Worm (Caenorhabditis elegans) whole organism, L3 larva: ENCODE measurements around the gene vit-3.

ENCODE experiments used
- R02D3.7 ChIP-seq: fragments of 150-350 bp; optimal IDR thresholded peaks from 2 replicates; lab custom pipeline; 2014; ENCODE audit warnings: missing biosample characterization, missing genetic modification characterization
- ZK546.5 ChIP-seq: sonication (generic microtip); optimal IDR thresholded peaks from 2 replicates; lab custom pipeline; 2017; ENCODE audit warnings: missing biosample characterization, missing genetic modification characterization
- aly-2 ChIP-seq: fragments of 150-350 bp; optimal IDR thresholded peaks from 2 replicates; lab custom pipeline; 2014; ENCODE audit warnings: missing biosample characterization, missing genetic modification characterization
- ama-1 ChIP-seq: fragments of 150-350 bp; optimal IDR thresholded peaks from 2 replicates; lab custom pipeline; 2018
- ceh-16 ChIP-seq: sonication (generic microtip); optimal IDR thresholded peaks from 2 replicates; lab custom pipeline; 2017; ENCODE audit warnings: missing biosample characterization, missing genetic modification characterization
- ceh-28 ChIP-seq: fragments of 150-350 bp; optimal IDR thresholded peaks from 2 replicates; lab custom pipeline; 2014; ENCODE audit warnings: missing biosample characterization, missing genetic modification reagents, missing genetic modification characterization
- ceh-82 ChIP-seq: fragments of 150-350 bp; optimal IDR thresholded peaks from 2 replicates; lab custom pipeline; 2014; ENCODE audit warnings: missing biosample characterization, missing genetic modification characterization
- ceh-9 ChIP-seq: sonication (generic microtip); optimal IDR thresholded peaks from 2 replicates; lab custom pipeline; 2018; ENCODE audit warnings: missing biosample characterization, missing genetic modification characterization
- daf-12 ChIP-seq: fragments of 150-350 bp; optimal IDR thresholded peaks from 2 replicates; lab custom pipeline; 2014; ENCODE audit warnings: missing biosample characterization, missing genetic modification reagents, missing genetic modification characterization
- egl-27 ChIP-seq: sonication (generic microtip); optimal IDR thresholded peaks from 4 replicates; lab custom pipeline; 2017; ENCODE audit warnings: missing biosample characterization, missing genetic modification reagents, missing genetic modification characterization
- egl-5 ChIP-seq: fragments of 150-350 bp; optimal IDR thresholded peaks from 2 replicates; lab custom pipeline; 2017; ENCODE audit warnings: missing biosample characterization, missing genetic modification reagents, missing genetic modification characterization, inconsistent platforms
- elt-1 ChIP-seq: fragments of 150-350 bp; optimal IDR thresholded peaks from 2 replicates; lab custom pipeline; 2014; ENCODE audit warnings: missing biosample characterization, missing genetic modification characterization
- elt-2 ChIP-seq: sonication (generic microtip); optimal IDR thresholded peaks from 2 replicates; lab custom pipeline; 2016; ENCODE audit warnings: missing genetic modification reagents, mild to moderate bottlenecking, missing genetic modification characterization, missing compliant biosample characterization
- elt-3 ChIP-seq, 3 experiments: fragments of 150-350 bp in 1 of 3; sonication (generic microtip) in 2 of 3; optimal IDR thresholded peaks; 2 replicates in 2 of 3; 4 replicates in 1 of 3; lab custom pipeline; 2014 to 2017; ENCODE audit warnings: missing biosample characterization in 3 of 3, missing genetic modification characterization in 3 of 3
- eor-1 ChIP-seq, 2 experiments: fragments of 150-350 bp; optimal IDR thresholded peaks; 2 replicates each; lab custom pipeline; 2014 to 2018; ENCODE audit warnings: missing biosample characterization in 2 of 2, missing genetic modification characterization in 2 of 2
- fkh-10 ChIP-seq: sonication (generic microtip); optimal IDR thresholded peaks from 2 replicates; lab custom pipeline; 2017; ENCODE audit warnings: missing biosample characterization, missing genetic modification reagents, missing genetic modification characterization
- fkh-2 ChIP-seq: fragments of 150-350 bp; optimal IDR thresholded peaks from 2 replicates; lab custom pipeline; 2014; ENCODE audit warnings: missing biosample characterization, missing genetic modification reagents, missing genetic modification characterization
- fos-1 ChIP-seq: fragments of 150-350 bp; optimal IDR thresholded peaks from 2 replicates; lab custom pipeline; 2014; ENCODE audit warnings: missing biosample characterization, missing genetic modification characterization
- hmg-11 ChIP-seq: sonication (generic microtip); optimal IDR thresholded peaks from 2 replicates; lab custom pipeline; 2016; ENCODE audit warnings: missing genetic modification characterization, missing compliant biosample characterization
- jun-1 ChIP-seq: fragments of 150-350 bp; optimal IDR thresholded peaks from 2 replicates; lab custom pipeline; 2014; ENCODE audit warnings: missing biosample characterization, missing genetic modification reagents, missing genetic modification characterization
- lin-15B ChIP-seq: fragments of 150-350 bp; optimal IDR thresholded peaks from 2 replicates; lab custom pipeline; 2014; ENCODE audit warnings: missing biosample characterization, missing genetic modification characterization
- lin-39 ChIP-seq: fragments of 150-350 bp; optimal IDR thresholded peaks from 2 replicates; lab custom pipeline; 2018; ENCODE audit warnings: missing biosample characterization, missing genetic modification reagents, missing genetic modification characterization
- lsy-12 ChIP-seq: sonication (generic microtip); optimal IDR thresholded peaks from 2 replicates; lab custom pipeline; 2016; ENCODE audit warnings: mild to moderate bottlenecking, missing genetic modification characterization, missing compliant biosample characterization
- mdl-1 ChIP-seq: fragments of 150-350 bp; optimal IDR thresholded peaks from 2 replicates; lab custom pipeline; 2014; ENCODE audit warnings: missing biosample characterization, missing genetic modification characterization
- mml-1 ChIP-seq: fragments of 150-350 bp; sonication (generic microtip); optimal IDR thresholded peaks from 3 replicates; lab custom pipeline; 2014; ENCODE audit warnings: missing biosample characterization, missing genetic modification characterization
- nhr-11 ChIP-seq: fragments of 150-350 bp; optimal IDR thresholded peaks from 2 replicates; lab custom pipeline; 2014; ENCODE audit warnings: missing biosample characterization, missing genetic modification characterization
- nhr-12 ChIP-seq: fragments of 150-350 bp; optimal IDR thresholded peaks from 2 replicates; lab custom pipeline; 2014; ENCODE audit warnings: missing biosample characterization, missing genetic modification characterization
- nhr-23 ChIP-seq: fragments of 150-350 bp; optimal IDR thresholded peaks from 2 replicates; lab custom pipeline; 2014; ENCODE audit warnings: missing biosample characterization, missing genetic modification reagents, missing genetic modification characterization
- nhr-237 ChIP-seq: fragments of 150-350 bp; optimal IDR thresholded peaks from 2 replicates; lab custom pipeline; 2014; ENCODE audit warnings: missing biosample characterization, missing genetic modification characterization
- nhr-25 ChIP-seq: sonication (generic microtip); optimal IDR thresholded peaks from 2 replicates; lab custom pipeline; 2017; ENCODE audit warnings: missing biosample characterization, missing genetic modification characterization
- nhr-28 ChIP-seq: fragments of 150-350 bp; optimal IDR thresholded peaks from 2 replicates; lab custom pipeline; 2014; ENCODE audit warnings: missing biosample characterization, missing genetic modification characterization
- nhr-43 ChIP-seq: sonication (generic microtip); optimal IDR thresholded peaks from 2 replicates; lab custom pipeline; 2016; ENCODE audit warnings: mild to moderate bottlenecking, missing genetic modification characterization, missing compliant biosample characterization; ENCODE audit not compliant: poor library complexity, severe bottlenecking
- nhr-67 ChIP-seq: fragments of 150-350 bp; optimal IDR thresholded peaks from 2 replicates; lab custom pipeline; 2014; ENCODE audit warnings: missing biosample characterization, missing genetic modification characterization
- nhr-76 ChIP-seq: fragments of 150-350 bp; sonication (generic microtip); optimal IDR thresholded peaks from 5 replicates; lab custom pipeline; 2014; ENCODE audit warnings: missing biosample characterization, missing genetic modification characterization
- nhr-77 ChIP-seq: fragments of 150-350 bp; optimal IDR thresholded peaks from 2 replicates; lab custom pipeline; 2014; ENCODE audit warnings: missing biosample characterization, missing genetic modification characterization
- pha-4 ChIP-seq: fragments of 150-350 bp; optimal IDR thresholded peaks from 2 replicates; lab custom pipeline; 2014; ENCODE audit warnings: missing biosample characterization, missing genetic modification reagents, missing genetic modification characterization
- pqm-1 ChIP-seq: fragments of 150-350 bp; optimal IDR thresholded peaks from 2 replicates; lab custom pipeline; 2017; ENCODE audit warnings: missing biosample characterization, missing genetic modification characterization, inconsistent platforms
- sea-2 ChIP-seq: fragments of 150-350 bp; sonication (generic microtip); optimal IDR thresholded peaks from 4 replicates; lab custom pipeline; 2014; ENCODE audit warnings: missing biosample characterization, missing genetic modification reagents, missing genetic modification characterization
- skn-1 ChIP-seq: fragments of 150-350 bp; optimal IDR thresholded peaks from 2 replicates; lab custom pipeline; 2014; ENCODE audit warnings: missing biosample characterization, missing genetic modification characterization
- snpc-4 ChIP-seq: fragments of 150-350 bp; optimal IDR thresholded peaks from 2 replicates; lab custom pipeline; 2014; ENCODE audit warnings: missing biosample characterization, missing genetic modification characterization
- tbx-2 ChIP-seq: sonication (generic microtip); optimal IDR thresholded peaks from 2 replicates; lab custom pipeline; 2016; ENCODE audit warnings: mild to moderate bottlenecking, missing genetic modification characterization, missing compliant biosample characterization
- unc-39 ChIP-seq: sonication (generic microtip); optimal IDR thresholded peaks from 4 replicates; lab custom pipeline; 2017; ENCODE audit warnings: missing biosample characterization, missing genetic modification characterization
- unc-62 ChIP-seq: fragments of 150-350 bp; sonication (generic microtip); optimal IDR thresholded peaks from 4 replicates; lab custom pipeline; 2014; ENCODE audit warnings: missing biosample characterization, missing genetic modification reagents, missing genetic modification characterization
- ztf-11 ChIP-seq: fragments of 150-350 bp; optimal IDR thresholded peaks from 2 replicates; lab custom pipeline; 2014; ENCODE audit warnings: missing biosample characterization, missing genetic modification characterization
- ztf-4 ChIP-seq: fragments of 150-350 bp; optimal IDR thresholded peaks from 2 replicates; lab custom pipeline; 2014; ENCODE audit warnings: missing biosample characterization, missing genetic modification characterization

vit-3 gene

DNA sequence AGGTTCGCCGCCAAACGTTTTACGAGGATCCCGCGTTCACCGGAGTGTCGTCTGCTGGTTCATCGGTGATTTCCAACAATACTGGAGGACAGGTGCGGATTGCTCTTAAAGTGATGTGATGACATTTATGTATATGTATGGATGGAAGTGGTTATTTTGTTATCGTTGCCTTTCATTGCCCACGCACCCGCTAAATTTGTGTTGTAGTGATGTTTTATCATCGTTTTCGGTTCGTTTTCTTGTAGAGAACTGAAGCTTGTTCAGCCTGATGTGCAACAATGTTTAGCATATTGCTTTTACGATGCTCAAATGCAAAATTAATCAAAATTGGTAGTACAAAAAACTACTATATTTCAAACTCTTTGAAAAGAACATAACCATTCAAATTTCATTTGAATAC lies 24.5 kb downstream of the vit-3 start:
- TF ChIP-seq elt-2 (tag; lab: Kevin White, UChicago) (peak; percentile 31), egl-27 (tag; lab: Kevin White, UChicago) (no peak)

DNA sequence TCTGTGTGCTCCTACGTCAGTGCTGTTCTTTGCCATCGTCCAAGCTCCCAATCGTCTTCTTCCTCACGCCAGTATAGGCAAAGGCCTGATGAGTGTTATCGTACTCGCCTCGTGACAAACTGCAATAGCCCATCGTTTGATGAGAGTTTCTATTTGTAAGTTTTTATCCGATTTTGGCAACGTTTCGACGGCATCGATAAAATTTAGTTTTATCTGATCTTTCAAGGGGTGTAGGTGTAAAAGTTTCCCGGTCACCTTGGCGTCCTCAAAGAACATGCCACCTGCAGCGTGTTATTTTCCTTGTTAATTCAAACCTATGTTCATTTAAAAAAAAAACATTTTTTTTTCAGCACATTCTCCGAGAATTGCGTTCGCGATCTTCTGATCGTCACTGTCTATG lies 25.3 kb downstream of the vit-3 start:
- TF ChIP-seq nhr-25 (peak; percentile 32), mml-1 (tag; lab: Kevin White, UChicago) (no peak), nhr-28 (tag; lab: Kevin White, UChicago) (no peak), fkh-10 (GFP tag; lab: Kevin White, UChicago) (no peak), nhr-43 (no peak), ztf-4 (no peak), elt-1 (tag; lab: Kevin White, UChicago) (peak; percentile 73), ceh-9 (tag; lab: Kevin White, UChicago) (no peak)
- TF ChIP-seq, all 47 proteins: peak for 2

DNA sequence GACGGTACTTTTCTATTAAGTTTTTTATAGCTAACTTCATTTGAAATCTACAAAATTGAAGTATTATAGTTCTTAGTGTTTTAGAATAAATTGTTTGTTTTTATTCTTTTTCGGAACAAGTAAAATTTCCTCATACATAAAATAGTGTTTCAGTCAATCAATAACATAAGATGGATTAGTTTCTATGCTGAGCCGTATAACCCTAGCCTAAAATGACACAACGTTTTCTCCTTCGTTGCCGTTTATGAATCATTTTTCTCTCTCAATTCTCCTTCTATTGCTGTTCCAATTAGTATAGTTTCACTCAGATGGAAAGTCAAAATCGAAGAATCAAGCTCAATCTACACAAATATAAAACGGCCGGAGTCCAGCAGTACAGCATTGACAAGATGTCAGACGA lies 30.1 kb downstream of the vit-3 start, which contains the start of gene rgs-7:
Gene rgs-7, plus strand, starts transcription at position 301 of the 400 bp plus-strand sequence.
- no peak for TF ChIP-seq lin-15B (tag; lab: Kevin White, UChicago)
- no peak for TF ChIP-seq pha-4 (tag; lab: Kevin White, UChicago)
- no peak for TF ChIP-seq R02D3.7 (tag; lab: Kevin White, UChicago)
- TF ChIP-seq nhr-76 (tag; lab: Kevin White, UChicago), result no peak
- TF ChIP-seq snpc-4 (tag; lab: Kevin White, UChicago), result no peak
- TF ChIP-seq nhr-28 (tag; lab: Kevin White, UChicago), result no peak
- TF ChIP-seq nhr-43, result no peak
- TF ChIP-seq nhr-12 (tag; lab: Kevin White, UChicago), result no peak
- TF ChIP-seq unc-39 (tag; lab: Kevin White, UChicago), result no peak
- TF ChIP-seq ama-1 (lab: Kevin White, UChicago), result no peak
- no peak for TF ChIP-seq pqm-1 (tag; lab: Kevin White, UChicago)
- TF ChIP-seq fos-1 (tag; lab: Kevin White, UChicago), result no peak
- TF ChIP-seq nhr-11, result no peak
- TF ChIP-seq nhr-23 (tag; lab: Kevin White, UChicago), result no peak
- no peak for TF ChIP-seq mdl-1 (tag; lab: Kevin White, UChicago)
- TF ChIP-seq egl-27 (tag; lab: Kevin White, UChicago), result no peak
- no peak for TF ChIP-seq lsy-12 (tag; lab: Kevin White, UChicago)
- no peak for TF ChIP-seq nhr-77 (tag; lab: Kevin White, UChicago)
- TF ChIP-seq sea-2 (GFP tag; lab: Kevin White, UChicago), result no peak

- no peak for TF ChIP-seq mml-1 (tag; lab: Kevin White, UChicago)
- TF ChIP-seq nhr-23 (tag; lab: Kevin White, UChicago), result peak; percentile 62
- TF ChIP-seq nhr-11, result no peak
- no peak for TF ChIP-seq fkh-10 (GFP tag; lab: Kevin White, UChicago)
- TF ChIP-seq eor-1 (tag; optimal IDR thresholded peaks at IDR 0.05; lab: Kevin White, UChicago), result no peak
- no peak for TF ChIP-seq nhr-43
- no peak for TF ChIP-seq ztf-4
- no peak for TF ChIP-seq sea-2 (GFP tag; lab: Kevin White, UChicago)
- no peak for TF ChIP-seq jun-1 (tag; lab: Kevin White, UChicago)
- no peak for TF ChIP-seq lsy-12 (tag; lab: Kevin White, UChicago)
- TF ChIP-seq fos-1 (tag; lab: Kevin White, UChicago), result no peak
- peak; percentile 86 for TF ChIP-seq lin-39
- TF ChIP-seq lin-15B (tag; lab: Kevin White, UChicago), result no peak
- no peak for TF ChIP-seq fkh-2 (tag; lab: Kevin White, UChicago)
- TF ChIP-seq daf-12 (tag; lab: Kevin White, UChicago), result no peak
- no peak for TF ChIP-seq ceh-28 (tag; lab: Kevin White, UChicago)
- peak; percentile 18 for TF ChIP-seq snpc-4 (tag; lab: Kevin White, UChicago)
- no peak for TF ChIP-seq R02D3.7 (tag; lab: Kevin White, UChicago)
- no peak for TF ChIP-seq nhr-237 (tag; lab: Kevin White, UChicago)
- TF ChIP-seq egl-5 (tag; lab: Kevin White, UChicago), result peak; percentile 61
- no peak for TF ChIP-seq ztf-11
- TF ChIP-seq nhr-76 (tag; lab: Kevin White, UChicago), result no peak
- peak; percentile 34 for TF ChIP-seq hmg-11 (tag; lab: Kevin White, UChicago)
- TF ChIP-seq elt-1 (tag; lab: Kevin White, UChicago), result no peak
- TF ChIP-seq ceh-16 (tag; lab: Kevin White, UChicago), result no peak
- TF ChIP-seq ama-1 (lab: Kevin White, UChicago), result peak; percentile 61
- TF ChIP-seq skn-1 (tag; lab: Kevin White, UChicago), result no peak
- TF ChIP-seq pha-4 (tag; lab: Kevin White, UChicago), result peak; percentile 58
- no peak for TF ChIP-seq aly-2
- no peak for TF ChIP-seq egl-27 (tag; lab: Kevin White, UChicago)
- TF ChIP-seq ceh-82 (tag; lab: Kevin White, UChicago), result no peak
- no peak for TF ChIP-seq ZK546.5 (tag; lab: Kevin White, UChicago)
- no peak for TF ChIP-seq ceh-9 (tag; lab: Kevin White, UChicago)
- TF ChIP-seq elt-2 (tag; lab: Kevin White, UChicago), result peak; percentile 12
- TF ChIP-seq pqm-1 (tag; lab: Kevin White, UChicago), result no peak
- no peak for TF ChIP-seq nhr-12 (tag; lab: Kevin White, UChicago)
- TF ChIP-seq nhr-67, result no peak
- TF ChIP-seq tbx-2 (tag; lab: Kevin White, UChicago), result no peak
- TF ChIP-seq nhr-28 (tag; lab: Kevin White, UChicago), result no peak
- TF ChIP-seq elt-3 (tag; optimal IDR thresholded peaks at IDR 0.05; lab: Kevin White, UChicago), result no peak
- TF ChIP-seq unc-62 (GFP tag; lab: Kevin White, UChicago), result no peak
Measured at ce11 chrX:3540861-3541260, 31.5 kb downstream of the vit-3 start.
